Worm (Caenorhabditis elegans): Measurements from ENCODE around the gene C16C8.11.

Gene C16C8.11

ce11 chrII:3502011-3502410 is 48.5 kb downstream of the C16C8.11 start:
- TF ChIP-seq F37B4.10 (GFP tag; IDR thresholded peaks at IDR 0.05), result no peak
- 0 out of 2 replicates have a peak, but pooled peaks have one; percentile 9 for TF ChIP-seq attf-6 (GFP tag; IDR thresholded peaks at IDR 0.05)
- no peak for TF ChIP-seq repo-1 (tag; optimal IDR thresholded peaks at IDR 0.05)
- TF ChIP-seq ekl-4 (GFP tag; IDR thresholded peaks at IDR 0.05), result no peak
- no peak for TF ChIP-seq B0019.2 (GFP tag; conservative IDR thresholded peaks at IDR 0.05)
- no peak for TF ChIP-seq ceh-91 (GFP tag; IDR thresholded peaks at IDR 0.05)
- no peak for TF ChIP-seq ztf-6 (GFP tag; IDR thresholded peaks at IDR 0.05)

- peak in 1 of 2 experiments; percentile 52 for TF ChIP-seq let-607 (tag; optimal IDR thresholded peaks at IDR 0.05)
- TF ChIP-seq Y79H2A.3 (GFP tag; conservative IDR thresholded peaks at IDR 0.05), result no peak
- no peak for TF ChIP-seq B0035.1 (tag; optimal IDR thresholded peaks at IDR 0.05)
- TF ChIP-seq mcd-1 (GFP tag; IDR thresholded peaks at IDR 0.05), result peak; percentile 98
- TF ChIP-seq athp-1 (tag; optimal IDR thresholded peaks at IDR 0.05), result peak; percentile 58
- TF ChIP-seq ztf-25 (GFP tag; IDR thresholded peaks at IDR 0.05), result 0 out of 2 replicates have a peak, but pooled peaks have one; percentile 70
- no peak for TF ChIP-seq nhr-179 (tag; optimal IDR thresholded peaks at IDR 0.05)
- TF ChIP-seq ekl-4 (GFP tag; IDR thresholded peaks at IDR 0.05), result 0 out of 2 replicates have a peak, but pooled peaks have one; percentile 55
- TF ChIP-seq K11D2.4 (GFP tag; IDR thresholded peaks at IDR 0.05), result peak; percentile 69; the same call in 1 of the 2 replicates
- no peak for TF ChIP-seq F39B2.1 (GFP tag; IDR thresholded peaks at IDR 0.05)
- TF ChIP-seq lin-35 (GFP tag; optimal IDR thresholded peaks at IDR 0.05), result peak in 2 of 3 experiments; percentile 21 to 67
- 0 out of 2 replicates have a peak, but pooled peaks have one; percentile 7 for TF ChIP-seq hmg-20 (GFP tag; IDR thresholded peaks at IDR 0.05)
- peak; percentile 46 for TF ChIP-seq lsl-1 (GFP tag; optimal IDR thresholded peaks at IDR 0.05)
- TF ChIP-seq ceh-40 (GFP tag; IDR thresholded peaks at IDR 0.05), result no peak
- 0 out of 2 replicates have a peak, but pooled peaks have one; percentile 22 for TF ChIP-seq aptf-2 (GFP tag; conservative IDR thresholded peaks at IDR 0.05)
- peak; percentile 58; the same call in 1 of the 2 replicates for TF ChIP-seq pbrm-1 (GFP tag; IDR thresholded peaks at IDR 0.05)
- TF ChIP-seq F22D6.2 (tag; optimal IDR thresholded peaks at IDR 0.05), result peak; percentile 26
- TF ChIP-seq F33H1.4 (GFP tag; IDR thresholded peaks at IDR 0.05), result peak; percentile 54
- TF ChIP-seq ceh-27 (GFP tag; optimal IDR thresholded peaks at IDR 0.05), result peak; percentile 72
- peak; percentile 68; the same call in 1 of the 2 replicates for TF ChIP-seq lir-1 (GFP tag; conservative IDR thresholded peaks at IDR 0.05)
- TF ChIP-seq egrh-3 (GFP tag; IDR thresholded peaks at IDR 0.05), result 0 out of 2 replicates have a peak, but pooled peaks have one; percentile 30
- TF ChIP-seq tbp1 (GFP tag; optimal IDR thresholded peaks at IDR 0.05), result peak; percentile 49
- TF ChIP-seq tbx-9 (tag; optimal IDR thresholded peaks at IDR 0.05; ENCODE audit: borderline replicate concordance), result no peak
- peak; percentile 28; the same call in 1 of the 2 replicates for TF ChIP-seq madf-8 (GFP tag; conservative IDR thresholded peaks at IDR 0.05)
- peak; percentile 67 for TF ChIP-seq rcor-1 (GFP tag; IDR thresholded peaks at IDR 0.05)
- no peak for TF ChIP-seq snpc-4 (GFP tag; optimal IDR thresholded peaks at IDR 0.05)
- peak in 2 of 4 experiments; percentile 19 to 34 for TF ChIP-seq snpc-4 (tag; optimal IDR thresholded peaks at IDR 0.05)
- TF ChIP-seq ceh-100 (GFP tag; IDR thresholded peaks at IDR 0.05), result peak; percentile 39
- peak; percentile 44 for TF ChIP-seq K12H6.12 (tag; optimal IDR thresholded peaks at IDR 0.05)
- peak; percentile 42 for TF ChIP-seq madf-10 (tag; optimal IDR thresholded peaks at IDR 0.05)
- TF ChIP-seq F55B11.4 (tag; optimal IDR thresholded peaks at IDR 0.05; ENCODE audit: borderline replicate concordance, insufficient read depth), result no peak
- TF ChIP-seq nhr-80 (tag; optimal IDR thresholded peaks at IDR 0.05), result peak; percentile 21
- peak; percentile 37 to 49 for TF ChIP-seq rec-8 (tag; optimal IDR thresholded peaks at IDR 0.05)
- no peak for TF ChIP-seq zfh-2 (GFP tag; conservative IDR thresholded peaks at IDR 0.05)
- peak; percentile 27 for TF ChIP-seq efl-1 (GFP tag; optimal IDR thresholded peaks at IDR 0.05)
- peak; percentile 53; the same call in 1 of the 2 replicates for TF ChIP-seq ztf-28 (GFP tag; IDR thresholded peaks at IDR 0.05)
- no peak for TF ChIP-seq lag-1 (GFP tag; IDR thresholded peaks at IDR 0.05)
- peak; percentile 58 for TF ChIP-seq attf-5 (GFP tag; optimal IDR thresholded peaks at IDR 0.05)
These were observed 49.2 kb downstream of the C16C8.11 start, which contains the start of the genes col-71 and Y49F6B.2 for ce11 chrII:3502520-3503323. TSS of gene col-71 (minus strand) at chrII:3502570. TSS of gene Y49F6B.2 (plus strand) at chrII:3502968.
